Worm (Caenorhabditis elegans) whole organism, L4 larva: Measurements from ENCODE around the gene sel-1.

Experiments used
- F26F4.8 ChIP-seq: fragments of 200-800 bp; sonication (Bioruptor generic); conservative IDR thresholded peaks from 2 replicates; pipeline ENCODE4 v1.3.6; 2022; ENCODE audit warnings: missing genetic modification characterization, missing compliant biosample characterization
- F37D6.2 ChIP-seq: sonication (generic microtip); optimal IDR thresholded peaks from 2 replicates; lab custom pipeline; 2016; ENCODE audit warnings: mild to moderate bottlenecking, missing genetic modification characterization, missing compliant biosample characterization
- F49E8.2 ChIP-seq: sonication (generic microtip); optimal IDR thresholded peaks from 2 replicates; lab custom pipeline; 2016; ENCODE audit warnings: missing compliant biosample characterization, mild to moderate bottlenecking, missing genetic modification characterization, borderline replicate concordance
- ZK546.5 ChIP-seq, 2 experiments: sonication (generic microtip); optimal IDR thresholded peaks; 2 replicates each; lab custom pipeline; 2017; ENCODE audit warnings: missing biosample characterization in 2 of 2, missing genetic modification characterization in 2 of 2
- ceh-28 ChIP-seq: fragments of 150-350 bp; optimal IDR thresholded peaks from 2 replicates; lab custom pipeline; 2014; ENCODE audit warnings: missing biosample characterization, missing genetic modification reagents, missing genetic modification characterization
- dve-1 ChIP-seq: sonication (generic microtip); optimal IDR thresholded peaks from 2 replicates; lab custom pipeline; 2017; ENCODE audit warnings: antibody characterized with exemption, mild to moderate bottlenecking, missing genetic modification characterization, missing compliant biosample characterization; ENCODE audit not compliant: insufficient read depth
- fkh-10 ChIP-seq: fragments of 150-350 bp; optimal IDR thresholded peaks from 2 replicates; lab custom pipeline; 2014; ENCODE audit warnings: missing biosample characterization, missing genetic modification reagents, missing genetic modification characterization
- hlh-30 ChIP-seq: sonication (generic microtip); optimal IDR thresholded peaks from 2 replicates; lab custom pipeline; 2017; ENCODE audit warnings: antibody characterized with exemption, mild to moderate bottlenecking, missing genetic modification characterization, missing compliant biosample characterization; ENCODE audit not compliant: insufficient read depth
- mdl-1 ChIP-seq, 2 experiments: fragments of 150-350 bp in 1 of 2; sonication (generic microtip) in 1 of 2; optimal IDR thresholded peaks; 2 replicates each; lab custom pipeline; 2014 to 2017; ENCODE audit warnings: missing biosample characterization in 2 of 2, missing genetic modification characterization in 2 of 2
- nhr-25 ChIP-seq: sonication (generic microtip); optimal IDR thresholded peaks from 2 replicates; lab custom pipeline; 2017; ENCODE audit warnings: missing genetic modification characterization, mild to moderate bottlenecking, missing compliant biosample characterization, antibody characterized with exemption, moderate library complexity, borderline replicate concordance; ENCODE audit not compliant: insufficient read depth
- nhr-6 ChIP-seq: fragments of 150-350 bp; optimal IDR thresholded peaks from 2 replicates; lab custom pipeline; 2014; ENCODE audit warnings: missing biosample characterization, missing genetic modification characterization
- saeg-2 ChIP-seq: fragments of 200-800 bp; sonication (Bioruptor generic); IDR thresholded peaks from 2 replicates; pipeline ENCODE4 v1.3.6; 2022; ENCODE audit warnings: missing genetic modification reagents, missing genetic modification characterization, missing compliant biosample characterization
- unc-62 ChIP-seq, 3 experiments: fragments of 150-350 bp in 1 of 3; sonication (generic microtip); optimal IDR thresholded peaks in 2 of 3; peaks in 1 of 3; 1 replicate in 1 of 3; 2 replicates in 2 of 3; lab custom pipeline; 2014 to 2017; ENCODE audit warnings: missing biosample characterization in 3 of 3, missing genetic modification characterization in 3 of 3, missing genetic modification reagents in 3 of 3, missing genotype in 1 of 3
- ztf-11 ChIP-seq: fragments of 150-350 bp; optimal IDR thresholded peaks from 2 replicates; lab custom pipeline; 2014; ENCODE audit warnings: missing biosample characterization, missing genetic modification characterization

- no peak for TF ChIP-seq F26F4.8 (GFP tag; lab: Robert Waterston, UW)
- peak; percentile 39 for TF ChIP-seq nhr-25 (tag; lab: Kevin White, UChicago)
- TF ChIP-seq F37D6.2 (tag; lab: Kevin White, UChicago): no peak
- no peak for TF ChIP-seq ZK546.5 (tag; optimal IDR thresholded peaks at IDR 0.05; lab: Kevin White, UChicago)
- TF ChIP-seq hlh-30: peak; percentile 6
- no peak for TF ChIP-seq ztf-11 (tag; lab: Kevin White, UChicago)
- TF ChIP-seq F49E8.2 (tag; lab: Kevin White, UChicago): no peak
- peak; percentile 81 for TF ChIP-seq nhr-6 (tag; lab: Kevin White, UChicago)
- no peak for TF ChIP-seq fkh-10 (GFP tag; lab: Kevin White, UChicago)
- TF ChIP-seq ceh-28 (tag; lab: Kevin White, UChicago): no peak
- TF ChIP-seq unc-62 (GFP tag; optimal IDR thresholded peaks at IDR 0.05 in 1 of 2; lab: Kevin White, UChicago): peak in 1 of 2 experiments; percentile 97
- TF ChIP-seq unc-62 (tag; optimal IDR thresholded peaks at IDR 0.05; lab: Kevin White, UChicago): no peak
- TF ChIP-seq dve-1: no peak
- TF ChIP-seq saeg-2 (GFP tag; lab: Robert Waterston, UW): no peak
- TF ChIP-seq mdl-1 (tag; optimal IDR thresholded peaks at IDR 0.05; lab: Kevin White, UChicago): no peak
Measured at ce11 chrV:12551638-12552478, 8.7 kb upstream of the sel-1 start.
